Worm (Caenorhabditis elegans): Measurements from ENCODE around the gene F21D9.1.
"Not testable (repeated sequence)": the region's sequence is repeated elsewhere in the genome, so short reads cannot be mapped to it uniquely, and the experiment has no call there.

F21D9.1 gene

ce11 chrV:19309591-19309990 is 45.3 kb downstream of the F21D9.1 start, which contains the start of gene F55C9.11:
TSS of gene F55C9.11 (minus strand) at chrV:19309691.
- TF ChIP-seq dao-5 (tag; optimal IDR thresholded peaks at IDR 0.05) (no peak), him-1 (tag; optimal IDR thresholded peaks at IDR 0.05) (no peak), W03F9.2 (tag; optimal IDR thresholded peaks at IDR 0.05) (no peak)

- no peak for TF ChIP-seq him-1 (tag; optimal IDR thresholded peaks at IDR 0.05)
- no peak for TF ChIP-seq dao-5 (tag; optimal IDR thresholded peaks at IDR 0.05)
- no peak for TF ChIP-seq W03F9.2 (tag; optimal IDR thresholded peaks at IDR 0.05)
These were observed 47.1 kb downstream of the F21D9.1 start, which contains the start of gene C43D7.8 for ce11 chrV:19311391-19311790. TSS of gene C43D7.8 (minus strand) at chrV:19311491.

- TF ChIP-seq W03F9.2 (tag; optimal IDR thresholded peaks at IDR 0.05) (no peak), dao-5 (tag; optimal IDR thresholded peaks at IDR 0.05) (no peak), him-1 (tag; optimal IDR thresholded peaks at IDR 0.05) (no peak)
These were observed 48.7 kb downstream of the F21D9.1 start, which contains the start of gene fbxb-64 for ce11 chrV:19312975-19313374. TSS of gene fbxb-64 (plus strand) at chrV:19313275.

- not testable (repeated sequence) for TF ChIP-seq him-1, dao-5, W03F9.2 (tag; optimal IDR thresholded peaks at IDR 0.05)
These were observed 52.8 kb downstream of the F21D9.1 start, which contains the start of gene srh-208 for ce11 chrV:19317058-19317457. TSS of gene srh-208 (plus strand) at chrV:19317358.

All from whole organism, L4/young adult.